Fruit fly (Drosophila melanogaster): ENCODE measurements around the gene Acp24A4.

Gene Acp24A4

DNA sequence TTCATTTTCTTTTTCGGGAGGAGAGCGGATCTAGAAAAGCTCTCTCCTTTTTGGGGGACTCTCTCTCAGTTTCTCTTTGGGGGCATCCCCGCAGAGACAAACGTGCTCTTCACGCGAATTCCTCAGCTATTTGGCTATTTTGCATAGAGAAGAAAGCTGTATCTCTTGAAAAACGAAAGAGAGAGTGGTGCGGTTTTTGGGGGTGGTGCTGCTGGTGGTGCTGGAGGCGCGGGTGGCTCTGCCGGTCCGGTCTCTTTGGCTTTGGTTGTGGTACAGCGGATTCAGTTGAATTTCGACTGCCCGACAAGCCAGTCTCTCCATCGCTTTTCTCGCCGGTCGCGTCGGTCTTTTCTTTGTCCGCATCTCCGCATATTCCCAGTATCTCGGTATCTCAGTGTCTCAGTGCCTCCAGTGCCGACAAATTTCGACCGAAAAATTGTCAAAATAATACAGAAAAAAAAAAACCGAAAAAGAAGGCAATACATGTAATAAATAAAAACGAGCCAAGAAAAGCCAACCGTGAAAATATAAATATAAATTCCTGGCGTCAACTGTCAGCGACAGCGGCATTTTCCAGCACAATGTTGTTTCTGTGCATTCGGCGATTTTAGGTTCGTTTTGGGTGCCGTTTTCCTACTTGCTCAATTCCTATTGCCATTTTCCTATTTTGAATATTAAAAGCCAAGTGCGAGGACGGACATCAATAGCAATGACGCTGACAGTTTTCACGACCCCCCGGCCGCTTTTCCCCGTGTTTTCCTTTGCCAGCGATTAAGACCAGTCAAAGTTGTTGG lies 36.7 kb upstream of the Acp24A4 start, which contains the start of gene CG10019 (continued):
- TF ChIP-seq amos (GFP tag; IDR thresholded peaks at IDR 0.05; ENCODE audit: partially characterized antibody), result peak; percentile 19; the same call in 1 of the 2 replicates
- no peak for TF ChIP-seq Sox100B (GFP tag; optimal IDR thresholded peaks at IDR 0.05)
- TF ChIP-seq Deaf1 (tag; optimal IDR thresholded peaks at IDR 0.05), result peak; percentile 47
- TF ChIP-seq sd (tag; optimal IDR thresholded peaks at IDR 0.05), result peak; percentile 58
- TF ChIP-seq sim (GFP tag; IDR thresholded peaks at IDR 0.05), result no peak
- TF ChIP-seq chn (GFP tag; optimal IDR thresholded peaks at IDR 0.05), result no peak
- 0 out of 2 replicates have a peak, but pooled peaks have one; percentile 18 for TF ChIP-seq rib (GFP tag; IDR thresholded peaks at IDR 0.05)
- 0 out of 3 replicates have a peak, but pooled peaks have one; percentile 8 for TF ChIP-seq Dbx (GFP tag; IDR thresholded peaks at IDR 0.05)
- TF ChIP-seq Med (GFP tag), result peak; percentile 71
- TF ChIP-seq HLH4C (GFP tag; IDR thresholded peaks at IDR 0.05; ENCODE audit: partially characterized antibody), result 0 out of 3 replicates have a peak, but pooled peaks have one; percentile 20
- peak; percentile 78 for TF ChIP-seq crol (GFP tag; IDR thresholded peaks at IDR 0.05)
- TF ChIP-seq CG15601 (tag; optimal IDR thresholded peaks at IDR 0.05), result no peak
- TF ChIP-seq CG8765 (GFP tag; IDR thresholded peaks at IDR 0.05), result no peak
- TF ChIP-seq seq (GFP tag; IDR thresholded peaks at IDR 0.05), result no peak; the same call in 1 of the 2 replicates
- no peak for TF ChIP-seq CG8388 (GFP tag; optimal IDR thresholded peaks at IDR 0.05)
- no peak for TF ChIP-seq CG17568 (GFP tag; optimal IDR thresholded peaks at IDR 0.05)
- no peak for TF ChIP-seq ewg (GFP tag; optimal IDR thresholded peaks at IDR 0.05)
- TF ChIP-seq ato (GFP tag; IDR thresholded peaks at IDR 0.05; ENCODE audit: partially characterized antibody), result no peak
- no peak for TF ChIP-seq CG17328 (GFP tag; IDR thresholded peaks at IDR 0.05)
- TF ChIP-seq B-H1 (GFP tag; IDR thresholded peaks at IDR 0.05), result no peak
- no peak for TF ChIP-seq D19B (GFP tag; optimal IDR thresholded peaks at IDR 0.05)
- TF ChIP-seq onecut (GFP tag; IDR thresholded peaks at IDR 0.05), result no peak
- no peak for TF ChIP-seq org-1 (GFP tag; optimal IDR thresholded peaks at IDR 0.05)
- TF ChIP-seq ham (GFP tag; IDR thresholded peaks at IDR 0.05), result no peak

DNA sequence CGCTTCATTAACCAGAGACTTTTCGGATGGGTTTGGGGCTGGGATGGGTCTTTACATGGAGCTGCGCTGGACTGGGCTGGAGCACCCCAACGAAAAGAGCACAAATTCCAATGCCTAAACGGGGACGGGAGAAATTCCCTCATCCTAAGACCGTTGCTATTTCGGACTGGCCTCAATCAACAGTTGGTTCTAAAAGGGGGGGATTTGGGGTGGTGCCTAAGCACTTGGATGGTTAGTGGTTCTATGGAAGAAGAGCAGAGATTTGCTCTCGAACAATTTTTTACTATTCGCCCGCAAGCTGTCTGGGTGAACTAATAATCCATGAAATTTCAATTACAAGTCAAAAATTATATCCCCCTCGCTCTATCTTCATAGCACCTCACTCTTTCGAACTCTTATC lies 35.9 kb upstream of the Acp24A4 start:
- TF ChIP-seq kah (GFP tag; optimal IDR thresholded peaks at IDR 0.05) (peak; percentile 41), dimm (GFP tag; IDR thresholded peaks at IDR 0.05) (no peak), Blimp-1 (GFP tag; optimal IDR thresholded peaks at IDR 0.05) (no peak), Ravus (GFP tag; IDR thresholded peaks at IDR 0.05) (no peak), CG13424 (tag; optimal IDR thresholded peaks at IDR 0.05) (no peak), stwl (tag; optimal IDR thresholded peaks at IDR 0.05) (no peak), CG32767 (GFP tag; IDR thresholded peaks at IDR 0.05) (no peak), abd-A (tag; optimal IDR thresholded peaks at IDR 0.05) (peak; percentile 70), ato (GFP tag; IDR thresholded peaks at IDR 0.05; ENCODE audit: partially characterized antibody) (no peak), sisA (GFP tag; IDR thresholded peaks at IDR 0.05) (no peak), CG15073 (GFP tag; optimal IDR thresholded peaks at IDR 0.05) (no peak), CG34422 (GFP tag; IDR thresholded peaks at IDR 0.05) (no peak), cas (GFP tag; IDR thresholded peaks at IDR 0.05) (0 out of 2 replicates have a peak, but pooled peaks have one; percentile 15), sob (GFP tag; IDR thresholded peaks at IDR 0.05) (no peak), z (GFP tag; IDR thresholded peaks at IDR 0.05) (no peak), chinmo (GFP tag; IDR thresholded peaks at IDR 0.05; ENCODE audit: partially characterized antibody) (0 out of 4 replicates have a peak, but pooled peaks have one; percentile 40), CG17328 (GFP tag; IDR thresholded peaks at IDR 0.05) (no peak), CG10274 (GFP tag; optimal IDR thresholded peaks at IDR 0.05) (peak; percentile 26), dmrt99B (tag; optimal IDR thresholded peaks at IDR 0.05) (no peak), pfk (GFP tag; optimal IDR thresholded peaks at IDR 0.05) (no peak), Awh (GFP tag; IDR thresholded peaks at IDR 0.05) (no peak), Lhr (GFP tag; optimal IDR thresholded peaks at IDR 0.05) (no peak), scrt (GFP tag; optimal IDR thresholded peaks at IDR 0.05) (peak; percentile 94), CG30403 (GFP tag; optimal IDR thresholded peaks at IDR 0.05) (no peak), CG18599 (GFP tag; optimal IDR thresholded peaks at IDR 0.05) (peak; percentile 4), Bdp1 (GFP tag; optimal IDR thresholded peaks at IDR 0.05) (no peak)

Measured in whole organism, embryonic.